Worm (Caenorhabditis elegans) whole organism, L3 larva: ENCODE results near the gene C49A9.6.

ENCODE experiments used
- R02D3.7 ChIP-seq: fragments of 150-350 bp; optimal IDR thresholded peaks from 2 replicates; lab custom pipeline; 2014; ENCODE audit warnings: missing biosample characterization, missing genetic modification characterization
- aly-2 ChIP-seq: fragments of 150-350 bp; optimal IDR thresholded peaks from 2 replicates; lab custom pipeline; 2014; ENCODE audit warnings: missing biosample characterization, missing genetic modification characterization
- ama-1 ChIP-seq: fragments of 150-350 bp; optimal IDR thresholded peaks from 2 replicates; lab custom pipeline; 2018
- ceh-82 ChIP-seq: fragments of 150-350 bp; optimal IDR thresholded peaks from 2 replicates; lab custom pipeline; 2014; ENCODE audit warnings: missing biosample characterization, missing genetic modification characterization
- egl-27 ChIP-seq: sonication (generic microtip); optimal IDR thresholded peaks from 4 replicates; lab custom pipeline; 2017; ENCODE audit warnings: missing biosample characterization, missing genetic modification reagents, missing genetic modification characterization
- elt-2 ChIP-seq: sonication (generic microtip); optimal IDR thresholded peaks from 2 replicates; lab custom pipeline; 2016; ENCODE audit warnings: missing genetic modification reagents, mild to moderate bottlenecking, missing genetic modification characterization, missing compliant biosample characterization
- fkh-10 ChIP-seq: sonication (generic microtip); optimal IDR thresholded peaks from 2 replicates; lab custom pipeline; 2017; ENCODE audit warnings: missing biosample characterization, missing genetic modification reagents, missing genetic modification characterization
- fkh-2 ChIP-seq: fragments of 150-350 bp; optimal IDR thresholded peaks from 2 replicates; lab custom pipeline; 2014; ENCODE audit warnings: missing biosample characterization, missing genetic modification reagents, missing genetic modification characterization
- jun-1 ChIP-seq: fragments of 150-350 bp; optimal IDR thresholded peaks from 2 replicates; lab custom pipeline; 2014; ENCODE audit warnings: missing biosample characterization, missing genetic modification reagents, missing genetic modification characterization
- lin-15B ChIP-seq: fragments of 150-350 bp; optimal IDR thresholded peaks from 2 replicates; lab custom pipeline; 2014; ENCODE audit warnings: missing biosample characterization, missing genetic modification characterization
- lin-39 ChIP-seq: fragments of 150-350 bp; optimal IDR thresholded peaks from 2 replicates; lab custom pipeline; 2018; ENCODE audit warnings: missing biosample characterization, missing genetic modification reagents, missing genetic modification characterization
- lsy-12 ChIP-seq: sonication (generic microtip); optimal IDR thresholded peaks from 2 replicates; lab custom pipeline; 2016; ENCODE audit warnings: mild to moderate bottlenecking, missing genetic modification characterization, missing compliant biosample characterization
- mdl-1 ChIP-seq: fragments of 150-350 bp; optimal IDR thresholded peaks from 2 replicates; lab custom pipeline; 2014; ENCODE audit warnings: missing biosample characterization, missing genetic modification characterization
- mml-1 ChIP-seq: fragments of 150-350 bp; sonication (generic microtip); optimal IDR thresholded peaks from 3 replicates; lab custom pipeline; 2014; ENCODE audit warnings: missing biosample characterization, missing genetic modification characterization
- nfya-1 ChIP-seq: sonication (generic microtip); optimal IDR thresholded peaks from 2 replicates; lab custom pipeline; 2017; ENCODE audit warnings: missing genetic modification characterization, mild to moderate bottlenecking, missing compliant biosample characterization, antibody characterized with exemption, moderate library complexity; ENCODE audit not compliant: insufficient read depth
- nhr-11 ChIP-seq: fragments of 150-350 bp; optimal IDR thresholded peaks from 2 replicates; lab custom pipeline; 2014; ENCODE audit warnings: missing biosample characterization, missing genetic modification characterization
- nhr-12 ChIP-seq: fragments of 150-350 bp; optimal IDR thresholded peaks from 2 replicates; lab custom pipeline; 2014; ENCODE audit warnings: missing biosample characterization, missing genetic modification characterization
- nhr-23 ChIP-seq: fragments of 150-350 bp; optimal IDR thresholded peaks from 2 replicates; lab custom pipeline; 2014; ENCODE audit warnings: missing biosample characterization, missing genetic modification reagents, missing genetic modification characterization
- nhr-25 ChIP-seq: sonication (generic microtip); optimal IDR thresholded peaks from 2 replicates; lab custom pipeline; 2017; ENCODE audit warnings: missing biosample characterization, missing genetic modification characterization
- nhr-43 ChIP-seq: sonication (generic microtip); optimal IDR thresholded peaks from 2 replicates; lab custom pipeline; 2016; ENCODE audit warnings: mild to moderate bottlenecking, missing genetic modification characterization, missing compliant biosample characterization; ENCODE audit not compliant: poor library complexity, severe bottlenecking
- nhr-67 ChIP-seq: fragments of 150-350 bp; optimal IDR thresholded peaks from 2 replicates; lab custom pipeline; 2014; ENCODE audit warnings: missing biosample characterization, missing genetic modification characterization
- nhr-76 ChIP-seq: fragments of 150-350 bp; sonication (generic microtip); optimal IDR thresholded peaks from 5 replicates; lab custom pipeline; 2014; ENCODE audit warnings: missing biosample characterization, missing genetic modification characterization
- pha-4 ChIP-seq: fragments of 150-350 bp; optimal IDR thresholded peaks from 2 replicates; lab custom pipeline; 2014; ENCODE audit warnings: missing biosample characterization, missing genetic modification reagents, missing genetic modification characterization
- pqm-1 ChIP-seq: fragments of 150-350 bp; optimal IDR thresholded peaks from 2 replicates; lab custom pipeline; 2017; ENCODE audit warnings: missing biosample characterization, missing genetic modification characterization, inconsistent platforms
- sea-2 ChIP-seq: fragments of 150-350 bp; sonication (generic microtip); optimal IDR thresholded peaks from 4 replicates; lab custom pipeline; 2014; ENCODE audit warnings: missing biosample characterization, missing genetic modification reagents, missing genetic modification characterization
- skn-1 ChIP-seq: fragments of 150-350 bp; optimal IDR thresholded peaks from 2 replicates; lab custom pipeline; 2014; ENCODE audit warnings: missing biosample characterization, missing genetic modification characterization
- snpc-4 ChIP-seq: fragments of 150-350 bp; optimal IDR thresholded peaks from 2 replicates; lab custom pipeline; 2014; ENCODE audit warnings: missing biosample characterization, missing genetic modification characterization
- tbx-2 ChIP-seq: sonication (generic microtip); optimal IDR thresholded peaks from 2 replicates; lab custom pipeline; 2016; ENCODE audit warnings: mild to moderate bottlenecking, missing genetic modification characterization, missing compliant biosample characterization
- unc-62 ChIP-seq: fragments of 150-350 bp; sonication (generic microtip); optimal IDR thresholded peaks from 4 replicates; lab custom pipeline; 2014; ENCODE audit warnings: missing biosample characterization, missing genetic modification reagents, missing genetic modification characterization
- zag-1 ChIP-seq: fragments of 150-350 bp; optimal IDR thresholded peaks from 2 replicates; lab custom pipeline; 2014; ENCODE audit warnings: missing biosample characterization, missing genetic modification characterization
- ztf-4 ChIP-seq: fragments of 150-350 bp; optimal IDR thresholded peaks from 2 replicates; lab custom pipeline; 2014; ENCODE audit warnings: missing biosample characterization, missing genetic modification characterization

C49A9.6 gene

DNA sequence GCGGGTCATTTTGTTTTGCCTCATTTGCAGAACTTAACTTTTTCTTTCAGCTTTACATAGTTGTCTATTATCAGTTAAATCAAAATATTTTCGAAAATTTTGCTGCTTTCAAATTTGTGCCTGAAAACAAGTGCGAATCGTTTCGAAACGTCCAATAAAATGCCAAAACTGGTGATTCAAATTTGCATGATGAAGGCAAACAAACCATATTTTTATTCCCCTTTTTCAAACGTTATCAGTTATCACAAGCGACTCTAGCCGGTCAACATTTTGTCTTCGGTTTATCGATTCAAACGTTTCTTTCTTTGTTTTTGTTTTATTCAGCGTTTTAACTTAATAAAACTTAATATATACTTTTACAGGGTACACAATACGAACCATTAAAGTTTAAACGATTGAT, at the start of gene C49A9.6, which contains the start of gene ugt-24:
TSS of gene C49A9.6 (plus strand) at position 363 of the 400 bp plus-strand sequence.
TSS of gene ugt-24 (minus strand) at position 147 of the 400 bp plus-strand sequence.
- TF ChIP-seq pha-4 (tag; lab: Kevin White, UChicago) (peak; percentile 66), pqm-1 (tag; lab: Kevin White, UChicago) (peak; percentile 59), elt-2 (tag; lab: Kevin White, UChicago) (peak; percentile 71), lsy-12 (tag; lab: Kevin White, UChicago) (no peak)
- TF ChIP-seq, all 47 proteins: peak for 3

- no peak for TF ChIP-seq nhr-12 (tag; lab: Kevin White, UChicago)
- TF ChIP-seq lin-15B (tag; lab: Kevin White, UChicago): no peak
- TF ChIP-seq skn-1 (tag; lab: Kevin White, UChicago): no peak
- no peak for TF ChIP-seq aly-2 (tag; lab: Kevin White, UChicago)
- TF ChIP-seq snpc-4 (tag; lab: Kevin White, UChicago): no peak
- no peak for TF ChIP-seq fkh-2 (tag; lab: Kevin White, UChicago)
- no peak for TF ChIP-seq nhr-76 (tag; lab: Kevin White, UChicago)
- no peak for TF ChIP-seq ama-1
- TF ChIP-seq egl-27 (tag; lab: Kevin White, UChicago): no peak
These were observed 44.9 kb upstream of the C49A9.6 start for ce11 chrIV:6165787-6166186.

DNA sequence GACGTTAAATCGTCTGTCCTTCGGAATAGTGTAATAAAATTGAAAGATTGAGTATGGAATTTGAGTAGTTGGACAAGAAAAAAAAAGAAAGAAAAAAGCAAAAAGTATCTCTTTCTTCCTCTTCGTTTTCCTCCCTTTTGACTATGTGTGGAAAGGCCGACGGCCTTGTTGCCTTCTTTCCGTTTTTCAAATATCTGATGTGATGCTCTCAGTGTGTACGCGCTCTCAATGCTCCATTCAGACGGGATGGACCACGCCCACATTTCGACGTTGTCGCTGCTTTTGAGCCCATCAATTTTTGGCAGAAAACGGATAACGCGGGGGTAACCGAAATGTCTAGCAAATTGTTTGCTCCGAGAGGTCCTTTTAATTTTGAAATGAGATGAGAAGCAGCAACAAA, 37.8 kb upstream of the C49A9.6 start:
- TF ChIP-seq nhr-67 (no peak), mdl-1 (no peak), ztf-4 (tag; lab: Kevin White, UChicago) (no peak), nhr-43 (no peak), nhr-23 (tag; lab: Kevin White, UChicago) (no peak), fkh-10 (GFP tag; lab: Kevin White, UChicago) (peak; percentile 9), mml-1 (no peak)

DNA sequence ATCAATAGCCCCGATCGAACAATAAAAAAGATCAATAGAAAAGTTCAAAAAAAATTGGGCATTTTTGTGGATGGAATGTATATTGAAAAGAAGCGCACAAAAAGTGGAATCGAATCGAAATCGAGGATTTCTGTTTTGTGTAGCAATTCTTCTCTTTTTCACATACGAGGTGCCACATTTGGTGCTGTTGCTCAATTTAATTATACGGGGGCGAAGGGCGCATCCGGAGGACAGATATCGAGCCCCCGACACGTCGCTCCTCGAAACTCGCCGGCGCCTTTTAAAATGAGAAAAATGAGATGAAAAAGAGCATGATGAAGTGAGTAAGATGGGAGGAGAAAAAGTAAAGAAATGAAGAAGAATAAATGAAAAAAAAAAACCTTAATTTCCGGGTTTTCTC, 33.4 kb upstream of the C49A9.6 start:
- no peak for TF ChIP-seq nhr-25
- TF ChIP-seq snpc-4 (tag; lab: Kevin White, UChicago): no peak
- no peak for TF ChIP-seq mdl-1
- no peak for TF ChIP-seq fkh-10 (GFP tag; lab: Kevin White, UChicago)
- TF ChIP-seq mml-1: no peak
- TF ChIP-seq ceh-82 (tag; lab: Kevin White, UChicago): no peak
- TF ChIP-seq nhr-11: no peak
- TF ChIP-seq nfya-1 (tag; lab: Kevin White, UChicago): no peak
- TF ChIP-seq lin-15B (tag; lab: Kevin White, UChicago): no peak
- no peak for TF ChIP-seq nhr-23 (tag; lab: Kevin White, UChicago)
- TF ChIP-seq lin-39 (tag; lab: Kevin White, UChicago): no peak
- no peak for TF ChIP-seq sea-2 (GFP tag; lab: Kevin White, UChicago)
- no peak for TF ChIP-seq ztf-4 (tag; lab: Kevin White, UChicago)

- TF ChIP-seq lin-39 (tag; lab: Kevin White, UChicago): no peak
These were observed 27.0 kb upstream of the C49A9.6 start, which contains the start of gene unc-77 for ce11 chrIV:6183757-6184156. Gene unc-77 (minus strand): TSS chrIV:6183857.

ce11 chrIV:6185578-6185977, 25.2 kb upstream of the C49A9.6 start, which contains the start of gene asp-9:
Gene asp-9 (plus strand): TSS chrIV:6185889.
- TF ChIP-seq pha-4 (tag; lab: Kevin White, UChicago): peak; percentile 49
- peak; percentile 70 for TF ChIP-seq jun-1 (tag; lab: Kevin White, UChicago)
- TF ChIP-seq nhr-67: no peak
- TF ChIP-seq elt-2 (tag; lab: Kevin White, UChicago): peak; percentile 88
- TF ChIP-seq pqm-1 (tag; lab: Kevin White, UChicago): peak; percentile 87
- no peak for TF ChIP-seq fkh-2 (tag; lab: Kevin White, UChicago)

DNA sequence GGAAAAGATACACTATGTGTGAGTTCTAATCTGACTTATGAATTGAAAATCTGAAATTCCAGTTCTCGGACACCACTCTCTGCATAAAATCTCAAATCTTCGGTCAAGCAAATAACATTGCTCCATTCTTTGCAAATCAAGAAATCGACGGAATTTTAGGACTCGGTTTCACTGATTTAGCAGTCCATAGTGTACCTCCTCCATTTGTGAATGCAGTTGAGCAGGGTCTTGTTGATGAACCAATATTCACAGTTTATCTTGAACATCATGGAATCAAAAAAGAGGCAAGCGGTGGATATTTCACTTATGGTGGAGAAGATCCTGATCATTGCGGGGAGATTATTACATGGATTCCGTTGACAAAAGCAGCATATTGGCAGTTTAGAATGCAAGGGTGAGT, 23.6 kb upstream of the C49A9.6 start:
- no peak for TF ChIP-seq fkh-2 (tag; lab: Kevin White, UChicago)
- TF ChIP-seq tbx-2 (tag; lab: Kevin White, UChicago): no peak
- no peak for TF ChIP-seq snpc-4 (tag; lab: Kevin White, UChicago)
- TF ChIP-seq mdl-1: no peak
- no peak for TF ChIP-seq nhr-43
- no peak for TF ChIP-seq zag-1 (tag; lab: Kevin White, UChicago)
- no peak for TF ChIP-seq R02D3.7
- TF ChIP-seq aly-2 (tag; lab: Kevin White, UChicago): no peak
- TF ChIP-seq unc-62 (GFP tag; lab: Kevin White, UChicago): no peak
- TF ChIP-seq nhr-23 (tag; lab: Kevin White, UChicago): no peak
- TF ChIP-seq nfya-1 (tag; lab: Kevin White, UChicago): no peak
- TF ChIP-seq pqm-1 (tag; lab: Kevin White, UChicago): no peak
- TF ChIP-seq pha-4 (tag; lab: Kevin White, UChicago): no peak
